Worm (Caenorhabditis elegans): ENCODE measurements around the gene nspd-3.
A peak's percentile ranks its signal among the peaks of the same experiment; 100 is the strongest.
"Not testable (repeated sequence)": the region's sequence is repeated elsewhere in the genome, so short reads cannot be mapped to it uniquely, and the experiment has no call there.

Gene nspd-3

DNA sequence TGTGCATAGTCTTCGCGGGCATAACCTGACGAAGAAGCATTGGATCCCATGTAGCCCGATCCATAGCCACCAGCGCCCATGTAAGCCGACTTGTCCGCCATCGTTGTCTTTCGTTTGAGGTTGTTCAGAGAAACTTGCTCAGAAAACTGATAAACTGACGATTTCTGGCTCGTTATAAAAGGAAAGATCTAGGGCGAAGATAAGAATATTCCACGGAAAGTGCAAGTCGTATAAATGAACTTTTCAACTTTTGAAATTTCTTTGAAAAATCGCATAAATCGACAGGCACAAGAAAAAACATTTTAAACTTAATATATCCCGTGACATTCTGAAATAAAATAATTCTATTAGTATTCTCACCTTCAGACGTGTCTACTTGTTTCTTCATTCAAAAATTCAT lies at the start of gene nspd-3, which contains the start of gene C24D10.2:
Gene nspd-3 (minus strand): TSS at position 101 of the 400 bp plus-strand sequence.
Gene C24D10.2 (plus strand): TSS at position 399 of the 400 bp plus-strand sequence.
- not testable (repeated sequence) for TF ChIP-seq lir-3 (tag; optimal IDR thresholded peaks at IDR 0.05); fkh-10 (GFP tag; optimal IDR thresholded peaks at IDR 0.05); lin-29 (GFP tag; IDR thresholded peaks at IDR 0.05)

DNA sequence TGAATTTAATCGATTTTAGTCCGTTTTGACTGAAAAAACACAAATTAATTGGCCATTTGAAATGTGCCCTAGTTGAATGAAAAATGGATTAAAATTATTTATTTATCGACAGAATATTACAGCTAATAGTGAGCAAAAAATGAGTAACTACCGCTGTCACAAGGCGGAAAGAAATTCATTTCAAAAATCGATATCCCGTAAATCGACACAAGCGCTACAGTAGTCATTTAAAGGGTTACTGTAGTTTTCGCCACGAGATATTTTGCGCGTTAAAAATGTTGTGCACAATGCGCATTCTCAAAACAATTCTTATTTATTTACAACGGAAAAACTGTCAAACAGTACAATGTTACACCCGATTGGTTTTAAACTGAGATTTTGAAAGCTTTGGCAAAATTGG lies 47.8 kb upstream of the nspd-3 start:
- TF ChIP-seq lsy-2 (tag; optimal IDR thresholded peaks at IDR 0.05) (peak in 1 of 2 experiments; percentile 8), R02D3.7 (tag; optimal IDR thresholded peaks at IDR 0.05) (peak; percentile 9), snpc-1.2 (GFP tag; IDR thresholded peaks at IDR 0.05) (0 out of 2 replicates have a peak, but pooled peaks have one; percentile 43), aha-1 (tag) (peak; percentile 53), hlh-11 (tag; optimal IDR thresholded peaks at IDR 0.05) (no peak), pha-4 (GFP tag; IDR thresholded peaks at IDR 0.05) (no peak), pha-4 (tag; optimal IDR thresholded peaks at IDR 0.05) (no peak), mep-1 (tag; optimal IDR thresholded peaks at IDR 0.05) (peak; percentile 5), lin-38 (GFP tag; IDR thresholded peaks at IDR 0.05) (peak; percentile 41)

DNA sequence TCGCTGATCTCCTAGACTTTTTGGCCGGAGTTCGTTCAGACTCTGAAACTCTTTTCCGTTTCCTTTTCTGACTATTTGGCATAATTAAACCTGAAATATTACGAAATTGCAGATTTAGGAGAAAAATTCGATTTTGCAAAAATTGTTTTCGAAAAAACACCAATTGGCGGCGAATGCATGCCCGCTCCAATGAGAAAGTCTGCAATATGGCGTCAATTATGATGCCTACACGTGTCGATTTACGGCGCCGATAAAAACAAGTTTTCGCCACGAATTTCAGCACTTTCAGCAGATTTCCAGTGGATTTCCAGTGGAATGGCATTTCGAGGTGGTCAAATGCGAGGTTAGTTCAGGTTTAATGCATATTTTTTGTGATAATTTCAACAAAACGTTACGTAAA lies 46.5 kb upstream of the nspd-3 start, which contains the start of the genes Y59E9AL.36 and nbet-1:
Gene Y59E9AL.36 (minus strand): TSS at position 92 of the 400 bp plus-strand sequence.
Gene nbet-1 (plus strand): TSS at position 112 of the 400 bp plus-strand sequence.
- TF ChIP-seq nhr-42 (GFP tag; IDR thresholded peaks at IDR 0.05), result no peak
- TF ChIP-seq hmg-1.1 (GFP tag; IDR thresholded peaks at IDR 0.05), result peak; percentile 66; the same call in 1 of the 2 replicates
- no peak for TF ChIP-seq madf-5 (GFP tag; IDR thresholded peaks at IDR 0.05)
- TF ChIP-seq spr-3 (GFP tag; optimal IDR thresholded peaks at IDR 0.05), result no peak
- no peak for TF ChIP-seq dmd-9 (GFP tag; IDR thresholded peaks at IDR 0.05)
- peak; percentile 89 for TF ChIP-seq snpc-1.2 (GFP tag; IDR thresholded peaks at IDR 0.05)
- TF ChIP-seq ama-1 (optimal IDR thresholded peaks at IDR 0.05), result peak; percentile 16
- TF ChIP-seq mxl-3 (GFP tag; optimal IDR thresholded peaks at IDR 0.05), result peak; percentile 77
- no peak for TF ChIP-seq vab-7 (GFP tag; IDR thresholded peaks at IDR 0.05)
- TF ChIP-seq zfp-2 (tag; optimal IDR thresholded peaks at IDR 0.05), result no peak
- peak in 1 of 2 experiments; percentile 49 for TF ChIP-seq mdl-1 (tag; optimal IDR thresholded peaks at IDR 0.05)
- peak; percentile 66 for TF ChIP-seq hlh-30 (tag; optimal IDR thresholded peaks at IDR 0.05; ENCODE audit: insufficient read depth)
- peak; percentile 27 for TF ChIP-seq nhr-25 (tag; optimal IDR thresholded peaks at IDR 0.05; ENCODE audit: borderline replicate concordance, insufficient read depth)
- no peak for TF ChIP-seq dve-1 (tag; optimal IDR thresholded peaks at IDR 0.05; ENCODE audit: insufficient read depth)
- peak; percentile 15 for TF ChIP-seq ces-1 (GFP tag; optimal IDR thresholded peaks at IDR 0.05)
- TF ChIP-seq egl-43 (GFP tag; IDR thresholded peaks at IDR 0.05), result no peak
- no peak for TF ChIP-seq lim-7 (GFP tag; IDR thresholded peaks at IDR 0.05)
- no peak for TF ChIP-seq ztf-11 (tag; optimal IDR thresholded peaks at IDR 0.05)
- peak in 1 of 2 experiments; percentile 57 for TF ChIP-seq unc-62 (GFP tag; optimal IDR thresholded peaks at IDR 0.05 in 1 of 2)
- TF ChIP-seq unc-62 (tag; optimal IDR thresholded peaks at IDR 0.05), result no peak
- TF ChIP-seq nhr-77 (tag; optimal IDR thresholded peaks at IDR 0.05), result peak; percentile 70
- TF ChIP-seq hlh-11 (tag; optimal IDR thresholded peaks at IDR 0.05), result no peak
- no peak for TF ChIP-seq Y48G9A.11 (GFP tag; IDR thresholded peaks at IDR 0.05)
- TF ChIP-seq php-3 (GFP tag; IDR thresholded peaks at IDR 0.05), result no peak
- TF ChIP-seq T20F7.1 (GFP tag; optimal IDR thresholded peaks at IDR 0.05), result peak; percentile 45
- peak; percentile 25 to 81 for TF ChIP-seq lsy-2 (tag; optimal IDR thresholded peaks at IDR 0.05)
- peak; percentile 61; the same call in 1 of the 2 replicates for TF ChIP-seq T26A8.4 (GFP tag; IDR thresholded peaks at IDR 0.05)
- peak; percentile 84 for TF ChIP-seq lin-13 (GFP tag; optimal IDR thresholded peaks at IDR 0.05)
- TF ChIP-seq pqm-1 (tag; optimal IDR thresholded peaks at IDR 0.05), result peak; percentile 5
- TF ChIP-seq lin-1 (GFP tag; IDR thresholded peaks at IDR 0.05), result no peak
- TF ChIP-seq nhr-6 (tag; optimal IDR thresholded peaks at IDR 0.05), result peak; percentile 72
- TF ChIP-seq dpl-1 (GFP tag; optimal IDR thresholded peaks at IDR 0.05), result peak; percentile 83
- peak; percentile 95 for TF ChIP-seq lin-38 (GFP tag; IDR thresholded peaks at IDR 0.05)
- TF ChIP-seq duxl-1 (tag; optimal IDR thresholded peaks at IDR 0.05; ENCODE audit: poor library complexity), result peak; percentile 46
- TF ChIP-seq rbr-2 (tag; optimal IDR thresholded peaks at IDR 0.05), result peak; percentile 69
- peak; percentile 5 for TF ChIP-seq nhr-102 (tag; optimal IDR thresholded peaks at IDR 0.05)
- no peak for TF ChIP-seq zfp-3 (GFP tag; conservative IDR thresholded peaks at IDR 0.05)
- peak in 1 of 2 experiments; percentile 33 for TF ChIP-seq daf-16 (GFP tag; optimal IDR thresholded peaks at IDR 0.05)
- TF ChIP-seq daf-16 (tag; optimal IDR thresholded peaks at IDR 0.05), result peak; percentile 75

Measured in whole organism, L4 larva.